Fruit fly (Drosophila melanogaster): Measurements from ENCODE around the gene Tmtc2.

dm6 chr2L:974105-974504 lies 51.5 kb downstream of the Tmtc2 start:
- no peak for TF ChIP-seq Rel (GFP tag; optimal IDR thresholded peaks at IDR 0.05)
- no peak for TF ChIP-seq Rel (tag; optimal IDR thresholded peaks at IDR 0.05)
- no peak for TF ChIP-seq CG9705 (GFP tag; optimal IDR thresholded peaks at IDR 0.05)
- TF ChIP-seq HLH106 (tag; optimal IDR thresholded peaks at IDR 0.05): no peak
- no peak for TF ChIP-seq Dif (GFP tag; optimal IDR thresholded peaks at IDR 0.05; ENCODE audit: partially characterized antibody)
- TF ChIP-seq OdsH (GFP tag; optimal IDR thresholded peaks at IDR 0.05): no peak
- TF ChIP-seq Dfd (GFP tag; optimal IDR thresholded peaks at IDR 0.05): no peak
- TF ChIP-seq dl (GFP tag; optimal IDR thresholded peaks at IDR 0.05; ENCODE audit: insufficient read depth in 1 of 2, partially characterized antibody in 2 of 2): no peak
- TF ChIP-seq N (GFP tag; optimal IDR thresholded peaks at IDR 0.05): no peak
- no peak for TF ChIP-seq fru (GFP tag; optimal IDR thresholded peaks at IDR 0.05)
- TF ChIP-seq Mio (GFP tag; optimal IDR thresholded peaks at IDR 0.05): no peak
- TF ChIP-seq h (GFP tag; optimal IDR thresholded peaks at IDR 0.05): no peak

All from whole organism, wandering third instar larva.